Worm (Caenorhabditis elegans): ENCODE results near the gene F52C9.5.

- TF ChIP-seq pag-3 (tag; optimal IDR thresholded peaks at IDR 0.05; ENCODE audit: borderline replicate concordance) = no peak
- no peak for TF ChIP-seq ceh-22 (tag; optimal IDR thresholded peaks at IDR 0.05)
- TF ChIP-seq ama-1 (optimal IDR thresholded peaks at IDR 0.05) = no peak
- no peak for TF ChIP-seq ref-2 (tag; optimal IDR thresholded peaks at IDR 0.05)
- TF ChIP-seq pat-9 (tag; optimal IDR thresholded peaks at IDR 0.05) = no peak
Measured at ce11 chrIII:5264813-5265212, 37.2 kb upstream of the F52C9.5 start, which contains the start of gene gro-1.
